Worm (Caenorhabditis elegans): ENCODE data around the gene srw-4.

srw-4 gene

DNA sequence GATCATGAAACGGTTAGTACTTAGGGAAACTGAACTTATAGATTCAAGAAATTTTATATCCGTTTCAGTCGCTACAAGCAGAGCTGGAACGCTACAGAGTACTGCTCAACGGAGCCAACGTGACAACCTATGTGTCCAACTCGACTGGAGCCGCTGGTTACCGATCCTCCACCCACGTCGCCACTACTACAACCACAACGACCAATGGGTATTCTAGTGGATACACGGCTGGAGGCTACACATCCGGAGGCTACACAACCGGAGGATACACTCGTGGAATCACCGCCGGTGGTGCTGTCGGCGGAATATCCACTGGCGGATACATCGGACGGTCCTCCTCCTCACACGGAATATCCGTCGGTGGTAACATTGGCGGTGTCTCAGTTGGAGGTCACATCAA is 5.5 kb downstream of the srw-4 start:
- no peak for TF ChIP-seq unc-62 (GFP tag; optimal IDR thresholded peaks at IDR 0.05)

DNA sequence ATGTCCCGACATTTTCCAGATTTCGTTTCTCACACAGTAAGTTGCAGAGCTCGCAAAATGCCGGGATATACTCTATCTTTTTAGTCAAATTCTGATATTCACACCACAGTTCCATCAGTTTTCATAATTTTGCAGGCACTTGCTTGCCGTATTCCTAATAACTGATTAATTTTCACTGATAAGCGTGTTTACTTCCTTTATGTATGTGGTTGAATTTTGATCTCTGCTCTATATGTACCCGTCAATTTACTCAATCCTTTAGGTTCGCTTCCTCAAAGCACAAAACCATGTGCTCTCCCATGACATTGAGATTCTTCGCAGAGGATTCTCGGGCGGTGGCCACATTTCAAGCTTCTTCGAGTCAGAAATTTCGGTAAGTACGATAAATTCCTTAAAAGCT is 7.0 kb downstream of the srw-4 start:
- no peak for TF ChIP-seq unc-62 (GFP tag; optimal IDR thresholded peaks at IDR 0.05)

- no peak for TF ChIP-seq unc-62 (GFP tag; optimal IDR thresholded peaks at IDR 0.05)
These were observed 7.6 kb downstream of the srw-4 start, which contains the start of gene ifc-1 for ce11 chrV:2881016-2881415. Gene ifc-1, plus strand, starts transcription at chrV:2881393.

DNA sequence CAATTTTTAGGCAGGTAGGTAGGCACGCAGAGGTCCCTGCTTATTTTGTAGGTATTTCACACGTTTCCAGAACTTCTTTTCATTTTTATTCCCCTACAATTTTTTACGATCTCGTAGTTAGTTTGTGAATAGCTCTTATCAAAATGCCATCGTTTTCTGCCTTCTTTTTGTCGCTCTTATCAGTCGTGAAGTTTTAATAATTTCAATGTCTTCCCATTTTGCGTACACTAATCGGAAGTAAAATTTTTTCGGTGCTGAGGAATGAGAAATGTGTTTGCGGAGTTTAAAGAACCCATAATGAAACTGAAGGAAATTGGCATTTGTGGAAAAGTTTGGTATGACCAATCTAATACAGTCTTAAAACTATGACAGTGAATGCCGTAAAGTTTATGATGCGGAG is 8.2 kb downstream of the srw-4 start:
- TF ChIP-seq unc-62 (GFP tag; optimal IDR thresholded peaks at IDR 0.05): no peak

ce11 chrV:2879801-2880200 is 8.8 kb downstream of the srw-4 start, which contains the start of gene str-39:
Gene str-39, minus strand, starts transcription at chrV:2879901.
- no peak for TF ChIP-seq unc-62 (GFP tag; optimal IDR thresholded peaks at IDR 0.05)

DNA sequence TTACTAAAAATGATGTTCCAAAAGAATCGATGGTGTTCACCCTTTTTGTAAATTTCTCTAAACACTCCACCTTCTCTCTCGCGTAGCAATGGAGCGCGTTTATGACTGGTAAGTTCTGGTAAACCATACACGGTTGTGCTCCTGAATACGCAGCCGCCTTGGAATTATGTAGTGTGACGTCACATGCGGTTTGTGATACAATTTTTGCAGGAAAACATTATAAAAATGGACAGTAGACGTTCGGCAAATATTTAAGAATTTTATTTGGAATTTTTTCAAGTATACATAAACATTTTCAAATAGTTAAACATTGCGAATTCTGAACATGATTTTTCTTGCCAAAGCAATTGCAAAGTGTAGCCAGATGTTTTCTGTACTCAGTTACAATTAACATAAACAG is 11.1 kb downstream of the srw-4 start, which contains the start of gene F37B4.10:
Gene F37B4.10, minus strand, starts transcription at position 101 of the 400 bp plus-strand sequence.
- no peak for TF ChIP-seq unc-62 (GFP tag; optimal IDR thresholded peaks at IDR 0.05)

ce11 chrV:2876188-2876831 is 12.3 kb downstream of the srw-4 start:
- TF ChIP-seq unc-62 (GFP tag; optimal IDR thresholded peaks at IDR 0.05): no peak

DNA sequence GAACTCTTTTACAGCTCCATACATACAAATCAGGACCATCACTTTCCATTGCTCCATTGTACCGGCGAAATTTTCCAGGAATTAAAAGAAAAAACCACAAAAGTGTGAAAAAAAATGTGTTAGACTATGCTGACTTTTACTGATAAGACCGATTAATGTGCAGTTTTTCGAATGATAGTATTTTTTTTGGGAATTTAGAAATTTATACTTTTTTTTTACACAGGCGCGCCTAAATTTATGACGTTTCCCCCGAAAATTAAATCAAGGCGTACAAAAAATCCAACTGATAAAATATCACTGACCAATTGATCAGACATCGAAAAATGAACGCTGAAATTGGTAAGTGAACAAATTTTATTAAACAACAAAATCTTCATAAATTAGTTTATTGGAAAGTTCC is 13.2 kb downstream of the srw-4 start, which contains the start of gene folt-2:
Gene folt-2, minus strand, starts transcription at position 179 of the 400 bp plus-strand sequence.
- TF ChIP-seq unc-62 (GFP tag; optimal IDR thresholded peaks at IDR 0.05): no peak

- no peak for TF ChIP-seq unc-62 (GFP tag; optimal IDR thresholded peaks at IDR 0.05)
These were observed 15.6 kb downstream of the srw-4 start for ce11 chrV:2872947-2873346.

ce11 chrV:2871754-2872504 is 16.7 kb downstream of the srw-4 start:
- no peak for TF ChIP-seq unc-62 (GFP tag; optimal IDR thresholded peaks at IDR 0.05)

ce11 chrV:2870127-2870526 is 18.5 kb downstream of the srw-4 start, which contains the start of gene srh-243:
Gene srh-243, plus strand, starts transcription at chrV:2870427.
- TF ChIP-seq unc-62 (GFP tag; optimal IDR thresholded peaks at IDR 0.05): no peak

DNA sequence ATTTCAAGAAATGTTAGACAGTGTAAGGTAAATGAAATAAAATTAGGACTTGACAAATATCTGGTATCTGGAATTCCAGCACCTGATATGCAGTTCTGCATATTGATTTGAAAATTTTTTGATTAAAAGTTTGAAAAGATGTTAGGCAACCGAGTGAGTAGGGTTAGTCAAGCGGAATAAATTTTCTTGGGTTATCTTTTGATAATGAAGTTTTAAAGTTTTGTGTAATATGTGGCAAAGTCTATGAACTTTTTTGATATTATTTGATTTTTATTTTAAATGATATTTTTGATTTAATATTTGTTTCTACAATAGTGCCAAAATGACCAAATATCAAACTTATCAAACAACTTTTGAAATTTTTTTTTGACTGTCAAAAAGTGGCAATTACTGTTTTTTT is 19.1 kb downstream of the srw-4 start, which contains the start of gene srh-241:
Gene srh-241, minus strand, starts transcription at position 101 of the 400 bp plus-strand sequence.
- TF ChIP-seq unc-62 (GFP tag; optimal IDR thresholded peaks at IDR 0.05): no peak

- no peak for TF ChIP-seq unc-62 (GFP tag; optimal IDR thresholded peaks at IDR 0.05)
These were observed 23.7 kb downstream of the srw-4 start, which contains the start of gene srh-240 for ce11 chrV:2864899-2865298. Gene srh-240, plus strand, starts transcription at chrV:2865199.

DNA sequence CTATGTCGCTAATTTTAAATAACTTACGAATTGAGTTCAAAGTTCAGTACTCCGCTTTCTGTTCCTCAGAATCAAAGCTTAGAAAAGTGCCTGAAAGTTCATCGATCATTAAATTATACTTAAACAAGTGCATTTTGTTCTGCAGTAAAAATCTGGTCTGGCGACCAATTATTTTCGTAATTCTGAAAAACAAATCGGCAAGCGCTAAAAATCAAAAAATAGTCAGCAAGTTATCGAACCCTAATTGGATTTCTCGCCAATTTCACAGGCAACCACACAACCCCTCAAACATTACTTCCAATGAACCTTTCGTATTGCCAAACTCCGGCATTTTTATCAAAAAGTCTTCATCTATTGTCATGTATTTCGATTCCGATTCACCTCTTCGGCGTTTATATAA is 25.5 kb downstream of the srw-4 start, which contains the start of gene srh-272:
Gene srh-272, plus strand, starts transcription at position 301 of the 400 bp plus-strand sequence.
- TF ChIP-seq unc-62 (GFP tag; optimal IDR thresholded peaks at IDR 0.05): no peak

DNA sequence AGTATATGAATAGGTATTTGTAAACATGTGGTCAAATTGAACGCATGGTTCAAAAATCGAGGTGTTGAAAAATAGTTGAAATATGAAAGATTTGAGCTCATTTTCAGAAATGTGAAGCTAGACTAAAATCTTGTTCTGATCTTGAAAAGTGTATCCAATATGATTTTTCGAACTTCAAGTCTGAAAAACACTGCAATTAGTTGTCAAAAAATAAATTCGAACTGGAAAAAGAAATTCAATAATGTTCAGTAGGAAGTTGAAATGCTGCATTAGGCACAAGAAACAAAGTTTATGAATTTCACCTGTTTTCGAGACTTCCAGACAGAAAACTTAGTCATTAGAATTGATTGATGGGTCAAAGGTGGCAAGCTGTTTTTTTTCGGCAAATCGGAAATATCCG is 27.1 kb downstream of the srw-4 start, which contains the start of gene srh-270:
Gene srh-270, minus strand, starts transcription at position 101 of the 400 bp plus-strand sequence.
- no peak for TF ChIP-seq unc-62 (GFP tag; optimal IDR thresholded peaks at IDR 0.05)

DNA sequence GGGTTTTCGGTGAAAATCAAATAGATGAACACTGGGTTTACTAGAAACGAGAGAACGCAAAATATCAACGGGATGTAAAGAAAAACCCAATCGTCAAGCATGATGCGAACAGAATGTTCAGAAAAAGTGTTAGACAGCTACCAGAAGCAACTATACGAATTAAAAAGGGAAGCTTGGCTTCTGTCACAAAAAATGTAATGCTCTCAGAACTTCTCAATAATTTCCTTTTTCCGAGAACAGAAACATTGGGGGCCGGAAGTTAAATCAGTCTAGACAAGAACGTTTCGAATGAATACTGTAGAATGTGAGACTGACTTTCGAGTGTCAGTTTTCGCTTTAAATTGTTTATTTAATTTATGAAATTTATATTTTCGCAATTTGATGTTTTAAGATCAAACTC is 28.8 kb downstream of the srw-4 start, which contains the start of gene srj-54:
Gene srj-54, minus strand, starts transcription at position 101 of the 400 bp plus-strand sequence.
- no peak for TF ChIP-seq unc-62 (GFP tag; optimal IDR thresholded peaks at IDR 0.05)
